Worm (Caenorhabditis elegans): ENCODE data around the gene clec-254.

DNA sequence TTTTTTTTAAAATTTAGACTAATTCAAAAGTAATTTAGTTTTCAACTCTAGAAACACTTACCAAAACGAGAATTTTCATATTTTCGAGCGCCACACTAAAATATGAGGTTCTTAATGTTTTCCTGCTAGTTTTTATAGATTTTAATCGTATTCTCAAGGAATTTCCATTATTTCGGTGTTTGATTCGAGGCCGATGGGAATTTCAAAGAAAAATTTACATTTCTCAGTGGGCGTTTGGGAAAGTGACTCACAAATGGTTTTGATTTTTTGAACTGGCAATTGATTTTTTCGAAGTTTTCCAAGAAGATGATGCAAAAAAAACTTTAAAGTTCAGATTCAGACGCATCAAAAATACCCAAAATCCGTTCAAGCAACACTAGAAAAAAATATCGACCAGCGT lies 47.8 kb upstream of the clec-254 start, which contains the start of gene C54E10.11:
- TF ChIP-seq elt-3 (tag; optimal IDR thresholded peaks at IDR 0.05) (no peak), fos-1 (tag; optimal IDR thresholded peaks at IDR 0.05) (no peak), ama-1 (optimal IDR thresholded peaks at IDR 0.05) (no peak), lin-11 (tag; optimal IDR thresholded peaks at IDR 0.05) (no peak), sem-4 (tag; optimal IDR thresholded peaks at IDR 0.05) (no peak), peb-1 (tag; optimal IDR thresholded peaks at IDR 0.05) (no peak), nhr-237 (tag; optimal IDR thresholded peaks at IDR 0.05) (no peak)

Measured in whole organism, L2 larva.